Fruit fly (Drosophila melanogaster): ENCODE results near the gene sds22.
A peak's percentile ranks its signal among the peaks of the same experiment; 100 is the strongest.

The sds22 gene

dm6 chr3R:17402434-17402833, 11.0 kb downstream of the sds22 start, which contains the start of gene Sur-8 (continued):
- TF ChIP-seq CG7987 (GFP tag; optimal IDR thresholded peaks at IDR 0.05): peak; percentile 64
- TF ChIP-seq CG5245 (GFP tag; optimal IDR thresholded peaks at IDR 0.05): peak; percentile 79
- TF ChIP-seq slou (GFP tag; optimal IDR thresholded peaks at IDR 0.05): peak; percentile 17
- TF ChIP-seq Xbp1 (GFP tag; optimal IDR thresholded peaks at IDR 0.05): peak; percentile 85
- TF ChIP-seq Optix (GFP tag; IDR thresholded peaks at IDR 0.05): peak; percentile 75
- TF ChIP-seq Dp (GFP tag; optimal IDR thresholded peaks at IDR 0.05): no peak
- TF ChIP-seq nau (GFP tag; optimal IDR thresholded peaks at IDR 0.05): peak; percentile 30
- peak in 1 of 2 experiments; percentile 17 for TF ChIP-seq Hr51 (GFP tag; optimal IDR thresholded peaks at IDR 0.05)
- no peak for TF ChIP-seq Poxn (GFP tag; IDR thresholded peaks at IDR 0.05)
- peak; percentile 41; the same call in 1 of the 2 replicates for TF ChIP-seq CG14667 (GFP tag; IDR thresholded peaks at IDR 0.05)
- no peak for TF ChIP-seq CG1832 (GFP tag; optimal IDR thresholded peaks at IDR 0.05)
- peak; percentile 41 for TF ChIP-seq Six4 (GFP tag; optimal IDR thresholded peaks at IDR 0.05)
- peak; percentile 1 for TF ChIP-seq CG6813 (GFP tag; optimal IDR thresholded peaks at IDR 0.05)
- peak; percentile 46; the same call in 1 of the 2 replicates for TF ChIP-seq Bgb (GFP tag; IDR thresholded peaks at IDR 0.05; ENCODE audit: partially characterized antibody)
- TF ChIP-seq NC2α (GFP tag; optimal IDR thresholded peaks at IDR 0.05): peak; percentile 42
- TF ChIP-seq wdn (GFP tag; IDR thresholded peaks at IDR 0.05): no peak
- TF ChIP-seq kah (GFP tag; optimal IDR thresholded peaks at IDR 0.05): no peak
- no peak for TF ChIP-seq pita (GFP tag; optimal IDR thresholded peaks at IDR 0.05)
- no peak for TF ChIP-seq CG17802 (tag; optimal IDR thresholded peaks at IDR 0.05)
- peak; percentile 27 for TF ChIP-seq fu2 (GFP tag; optimal IDR thresholded peaks at IDR 0.05)
- TF ChIP-seq CG16779 (GFP tag; IDR thresholded peaks at IDR 0.05): peak; percentile 82
- no peak for TF ChIP-seq gt (GFP tag; IDR thresholded peaks at IDR 0.05)
- TF ChIP-seq CG17328 (GFP tag; IDR thresholded peaks at IDR 0.05): peak; percentile 70
- TF ChIP-seq Fer3 (tag; optimal IDR thresholded peaks at IDR 0.05): peak; percentile 49
- TF ChIP-seq Bdp1 (GFP tag; optimal IDR thresholded peaks at IDR 0.05): peak; percentile 25
- no peak for TF ChIP-seq lbe (GFP tag; optimal IDR thresholded peaks at IDR 0.05)
- TF ChIP-seq dati (GFP tag; IDR thresholded peaks at IDR 0.05): no peak
- TF ChIP-seq CG15514 (GFP tag; optimal IDR thresholded peaks at IDR 0.05): peak; percentile 75
- TF ChIP-seq CG11456 (GFP tag; IDR thresholded peaks at IDR 0.05): peak; percentile 96
- peak; percentile 71 for TF ChIP-seq HHEX (GFP tag; optimal IDR thresholded peaks at IDR 0.05)
- TF ChIP-seq nmo (GFP tag; optimal IDR thresholded peaks at IDR 0.05): peak; percentile 44
- no peak for TF ChIP-seq phol (tag; optimal IDR thresholded peaks at IDR 0.05)
- TF ChIP-seq pb (GFP tag; optimal IDR thresholded peaks at IDR 0.05): peak; percentile 59
- TF ChIP-seq CG2875 (GFP tag; optimal IDR thresholded peaks at IDR 0.05): peak; percentile 53
- peak; percentile 77 for TF ChIP-seq Hsf (GFP tag; optimal IDR thresholded peaks at IDR 0.05)
- peak; percentile 42; the same call in 2 of the 3 replicates for TF ChIP-seq knrl (GFP tag; IDR thresholded peaks at IDR 0.05; ENCODE audit: partially characterized antibody)
- peak; percentile 37; the same call in 1 of the 2 replicates for TF ChIP-seq ap (GFP tag; IDR thresholded peaks at IDR 0.05)
- peak; percentile 67 for TF ChIP-seq CG11723 (GFP tag; optimal IDR thresholded peaks at IDR 0.05)
- peak; percentile 34 for TF ChIP-seq Dek (tag; optimal IDR thresholded peaks at IDR 0.05)
- TF ChIP-seq CG2116 (GFP tag; optimal IDR thresholded peaks at IDR 0.05): peak; percentile 54
- no peak for TF ChIP-seq run (tag; optimal IDR thresholded peaks at IDR 0.05)
- no peak for TF ChIP-seq CG10321 (GFP tag; IDR thresholded peaks at IDR 0.05)
- peak; percentile 52 for TF ChIP-seq fd64A (GFP tag; optimal IDR thresholded peaks at IDR 0.05)
- peak; percentile 65 for TF ChIP-seq CG30403 (GFP tag; optimal IDR thresholded peaks at IDR 0.05)
- peak; percentile 30 for TF ChIP-seq B-H2 (GFP tag; optimal IDR thresholded peaks at IDR 0.05)
- peak; percentile 21 for TF ChIP-seq CG3281 (GFP tag; optimal IDR thresholded peaks at IDR 0.05)
- no peak for TF ChIP-seq CG4707 (GFP tag; optimal IDR thresholded peaks at IDR 0.05)
- TF ChIP-seq lmd (GFP tag; IDR thresholded peaks at IDR 0.05): peak; percentile 76
- TF ChIP-seq CG17186 (GFP tag; optimal IDR thresholded peaks at IDR 0.05): peak; percentile 48
- no peak for TF ChIP-seq CG30020 (tag; optimal IDR thresholded peaks at IDR 0.05)

All from whole organism, embryonic.